Worm (Caenorhabditis elegans): ENCODE results near the gene str-134.

The str-134 gene

ce11 chrV:743348-743747 is at the start of gene str-134:
TSS of gene str-134 (plus strand) at chrV:743648.
- TF ChIP-seq Y22D7AL.16 (tag; optimal IDR thresholded peaks at IDR 0.05) (no peak), ceh-6 (GFP tag; optimal IDR thresholded peaks at IDR 0.05) (no peak), T23F11.4 (GFP tag; optimal IDR thresholded peaks at IDR 0.05) (no peak), ztf-16 (tag; optimal IDR thresholded peaks at IDR 0.05) (no peak), ceh-30 (tag; optimal IDR thresholded peaks at IDR 0.05) (no peak)

- TF ChIP-seq sdc-2 (tag; optimal IDR thresholded peaks at IDR 0.05) (no peak), Y22D7AL.16 (tag; optimal IDR thresholded peaks at IDR 0.05) (no peak), pag-3 (tag; optimal IDR thresholded peaks at IDR 0.05; ENCODE audit: borderline replicate concordance) (no peak), tbx-7 (tag; optimal IDR thresholded peaks at IDR 0.05) (no peak), hlh-15 (tag; optimal IDR thresholded peaks at IDR 0.05) (no peak), ceh-31 (tag; optimal IDR thresholded peaks at IDR 0.05) (no peak)
Observed at ce11 chrV:694625-695024, 48.8 kb upstream of the str-134 start, which contains the start of gene srj-53. TSS of gene srj-53 (minus strand) at chrV:694725.

DNA sequence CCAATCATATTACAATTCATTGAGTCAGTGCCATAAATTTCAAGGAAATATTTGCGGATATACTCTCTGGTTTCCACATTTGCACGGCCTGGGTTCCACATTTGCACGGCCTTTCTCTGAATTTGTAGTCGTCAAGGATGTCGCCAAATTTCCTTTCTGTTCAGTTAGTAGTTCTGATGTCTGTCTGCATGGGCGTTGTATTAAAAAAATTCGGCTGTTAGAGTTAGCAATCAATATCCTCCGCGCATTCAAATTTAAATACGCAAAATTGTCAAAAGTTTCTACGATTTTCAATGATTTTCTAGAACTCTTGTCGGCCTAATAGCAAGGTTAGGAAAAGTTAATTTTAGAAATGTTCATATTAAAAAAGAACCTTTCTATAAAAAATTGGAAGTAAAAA is 47.5 kb upstream of the str-134 start, which contains the start of gene srj-52:
TSS of gene srj-52 (minus strand) at position 101 of the 400 bp plus-strand sequence.
- TF ChIP-seq ztf-16 (tag; optimal IDR thresholded peaks at IDR 0.05) (no peak), unc-55 (GFP tag; optimal IDR thresholded peaks at IDR 0.05) (no peak), rnt-1 (tag; optimal IDR thresholded peaks at IDR 0.05) (no peak), elt-4 (tag; optimal IDR thresholded peaks at IDR 0.05) (no peak), pax-1 (tag; optimal IDR thresholded peaks at IDR 0.05) (no peak), pag-3 (tag; optimal IDR thresholded peaks at IDR 0.05; ENCODE audit: borderline replicate concordance) (no peak), madf-2 (tag; optimal IDR thresholded peaks at IDR 0.05) (no peak), zip-5 (tag; optimal IDR thresholded peaks at IDR 0.05) (no peak), lin-11 (tag; optimal IDR thresholded peaks at IDR 0.05) (no peak), odd-2 (tag; optimal IDR thresholded peaks at IDR 0.05) (no peak), npax-4 (tag; optimal IDR thresholded peaks at IDR 0.05) (no peak), fkh-10 (GFP tag; optimal IDR thresholded peaks at IDR 0.05) (no peak), K09A11.1 (tag; optimal IDR thresholded peaks at IDR 0.05; ENCODE audit: insufficient read depth) (no peak)

DNA sequence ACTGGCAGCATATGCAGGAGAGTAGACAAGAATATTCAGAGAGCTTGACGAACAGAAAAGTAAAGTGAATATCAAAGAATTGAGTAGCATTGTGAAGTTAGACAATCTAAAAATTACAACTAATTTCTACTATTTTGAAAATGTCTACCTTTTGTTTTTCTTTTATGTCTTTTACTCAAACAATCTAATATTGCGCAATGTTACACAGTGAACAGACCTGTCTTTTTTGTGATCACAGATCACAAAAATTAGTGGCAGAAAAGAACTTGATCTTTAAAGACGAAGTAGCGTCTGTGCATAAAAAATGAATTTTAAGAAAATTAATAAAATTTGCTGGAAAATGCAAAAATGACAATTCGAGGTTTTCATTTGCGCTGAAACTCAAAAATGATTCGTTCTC is 44.4 kb upstream of the str-134 start:
- no peak for TF ChIP-seq lin-11 (tag; optimal IDR thresholded peaks at IDR 0.05)
- no peak for TF ChIP-seq T23F11.4 (GFP tag; optimal IDR thresholded peaks at IDR 0.05)
- TF ChIP-seq eyg-1 (tag; optimal IDR thresholded peaks at IDR 0.05) = no peak
- TF ChIP-seq sox-2 (GFP tag; IDR thresholded peaks at IDR 0.05) = no peak
- TF ChIP-seq tbx-7 (tag; optimal IDR thresholded peaks at IDR 0.05) = no peak
- no peak for TF ChIP-seq fkh-6 (tag; optimal IDR thresholded peaks at IDR 0.05)
- TF ChIP-seq Y22D7AL.16 (tag; optimal IDR thresholded peaks at IDR 0.05) = no peak
- TF ChIP-seq odd-2 (tag; optimal IDR thresholded peaks at IDR 0.05) = no peak
- TF ChIP-seq gmeb-2 (tag; optimal IDR thresholded peaks at IDR 0.05) = no peak

- TF ChIP-seq ztf-16 (tag; optimal IDR thresholded peaks at IDR 0.05) (no peak), T23F11.4 (GFP tag; optimal IDR thresholded peaks at IDR 0.05) (no peak), dve-1 (tag; optimal IDR thresholded peaks at IDR 0.05) (no peak), sox-4 (tag; optimal IDR thresholded peaks at IDR 0.05) (no peak), ceh-30 (tag; optimal IDR thresholded peaks at IDR 0.05) (no peak)
Observed at ce11 chrV:699489-700129, 43.8 kb upstream of the str-134 start, which contains the start of the genes ugt-29 and srx-5. TSS of gene ugt-29 (minus strand) at chrV:699589. TSS of gene srx-5 (plus strand) at chrV:700079.

- TF ChIP-seq tbx-7 (tag; optimal IDR thresholded peaks at IDR 0.05) (no peak), lim-6 (tag; optimal IDR thresholded peaks at IDR 0.05) (no peak), gmeb-2 (tag; optimal IDR thresholded peaks at IDR 0.05) (no peak)
Observed at ce11 chrV:702260-702659, 41.2 kb upstream of the str-134 start, which contains the start of gene srbc-37. TSS of gene srbc-37 (plus strand) at chrV:702560.

ce11 chrV:706918-707317 is 36.5 kb upstream of the str-134 start, which contains the start of gene srbc-38:
TSS of gene srbc-38 (plus strand) at chrV:707218.
- TF ChIP-seq K02D7.2 (tag; optimal IDR thresholded peaks at IDR 0.05) = no peak
- no peak for TF ChIP-seq ceh-2 (tag; optimal IDR thresholded peaks at IDR 0.05)
- TF ChIP-seq odd-2 (tag; optimal IDR thresholded peaks at IDR 0.05) = no peak
- no peak for TF ChIP-seq ets-4 (tag; optimal IDR thresholded peaks at IDR 0.05)
- TF ChIP-seq dve-1 (tag; optimal IDR thresholded peaks at IDR 0.05) = no peak
- TF ChIP-seq pha-4 (tag; optimal IDR thresholded peaks at IDR 0.05) = no peak
- TF ChIP-seq zip-5 (tag; optimal IDR thresholded peaks at IDR 0.05) = no peak
- no peak for TF ChIP-seq C38D4.7 (GFP tag; optimal IDR thresholded peaks at IDR 0.05)
- TF ChIP-seq hlh-15 (tag; optimal IDR thresholded peaks at IDR 0.05) = no peak
- TF ChIP-seq ama-1 (optimal IDR thresholded peaks at IDR 0.05) = no peak
- no peak for TF ChIP-seq tbx-2 (tag; optimal IDR thresholded peaks at IDR 0.05)
- TF ChIP-seq ceh-22 (tag; optimal IDR thresholded peaks at IDR 0.05) = no peak
- no peak for TF ChIP-seq gmeb-2 (tag; optimal IDR thresholded peaks at IDR 0.05)
- no peak for TF ChIP-seq nfya-1 (tag; optimal IDR thresholded peaks at IDR 0.05)
